Worm (Caenorhabditis elegans) whole organism, L4/young adult: Measurements from ENCODE around the gene T04C12.9.

Experiments
- W03F9.2 ChIP-seq: fragments of 150-350 bp; optimal IDR thresholded peaks from 2 replicates; lab custom pipeline; 2014; ENCODE audit warnings: missing biosample characterization, missing genetic modification characterization
- dao-5 ChIP-seq: sonication (generic microtip); optimal IDR thresholded peaks from 2 replicates; lab custom pipeline; 2016; ENCODE audit warnings: missing genotype, missing genetic modification characterization, moderate library complexity, missing compliant biosample characterization
- him-1 ChIP-seq: sonication (generic microtip); optimal IDR thresholded peaks from 2 replicates; lab custom pipeline; 2016; ENCODE audit warnings: missing genotype, missing genetic modification reagents, missing genetic modification characterization, missing compliant biosample characterization

- TF ChIP-seq W03F9.2 (tag; lab: Kevin White, UChicago) (no peak), him-1 (no peak), dao-5 (no peak)
These were observed 19.5 kb upstream of the T04C12.9 start for ce11 chrV:11082475-11082874.
